Worm (Caenorhabditis elegans) whole organism, mixed stage, embryonic: Measurements from ENCODE around the gene tsn-1.

Experiments used
- bed-3 ChIP-seq: fragments of 200-800 bp; sonication (Bioruptor generic); optimal IDR thresholded peaks from 3 replicates; lab custom pipeline; 2018; ENCODE audit warnings: mild to moderate bottlenecking, missing genetic modification characterization, moderate library complexity, missing compliant biosample characterization
- blmp-1 ChIP-seq: fragments of 150-350 bp; optimal IDR thresholded peaks from 2 replicates; lab custom pipeline; 2014; ENCODE audit warnings: missing biosample characterization, missing genetic modification characterization
- ceh-39 ChIP-seq: fragments of 150-350 bp; optimal IDR thresholded peaks from 2 replicates; lab custom pipeline; 2014; ENCODE audit warnings: missing biosample characterization, missing genetic modification characterization
- ceh-43 ChIP-seq: fragments of 200-800 bp; sonication (Bioruptor generic); optimal IDR thresholded peaks from 2 replicates; lab custom pipeline; 2018; ENCODE audit warnings: mild to moderate bottlenecking, missing genetic modification characterization, moderate library complexity, missing compliant biosample characterization
- ces-1 ChIP-seq: fragments of 150-350 bp; optimal IDR thresholded peaks from 2 replicates; lab custom pipeline; 2014; ENCODE audit warnings: missing biosample characterization, missing genetic modification reagents, missing genetic modification characterization
- cnd-1 ChIP-seq: fragments of 200-800 bp; sonication (Bioruptor generic); optimal IDR thresholded peaks from 2 replicates; lab custom pipeline; 2018; ENCODE audit warnings: mild to moderate bottlenecking, missing genetic modification characterization, missing compliant biosample characterization
- drap-1 ChIP-seq: fragments of 200-800 bp; sonication (Bioruptor generic); optimal IDR thresholded peaks from 3 replicates; lab custom pipeline; 2018; ENCODE audit warnings: mild to moderate bottlenecking, missing genetic modification characterization, missing compliant biosample characterization
- elt-1 ChIP-seq: sonication (generic microtip); optimal IDR thresholded peaks from 2 replicates; lab custom pipeline; 2017; ENCODE audit warnings: missing genetic modification characterization, mild to moderate bottlenecking, missing compliant biosample characterization, antibody characterized with exemption, moderate library complexity, borderline replicate concordance; ENCODE audit not compliant: insufficient read depth
- elt-3 ChIP-seq: fragments of 150-350 bp; optimal IDR thresholded peaks from 2 replicates; lab custom pipeline; 2014; ENCODE audit warnings: missing biosample characterization, missing genetic modification characterization
- flh-1 ChIP-seq: fragments of 200-800 bp; sonication (Bioruptor generic); optimal IDR thresholded peaks from 2 replicates; lab custom pipeline; 2018; ENCODE audit warnings: mild to moderate bottlenecking, missing genetic modification characterization, moderate library complexity, missing compliant biosample characterization
- ham-2 ChIP-seq: fragments of 200-800 bp; sonication (Bioruptor generic); optimal IDR thresholded peaks from 2 replicates; lab custom pipeline; 2018; ENCODE audit warnings: mild to moderate bottlenecking, missing genetic modification characterization, missing compliant biosample characterization
- hlh-1 ChIP-seq: fragments of 150-350 bp; optimal IDR thresholded peaks from 2 replicates; lab custom pipeline; 2014; ENCODE audit warnings: missing biosample characterization, missing genetic modification reagents, missing genetic modification characterization
- lin-32 ChIP-seq: fragments of 200-800 bp; sonication (Bioruptor generic); optimal IDR thresholded peaks from 2 replicates; lab custom pipeline; 2018; ENCODE audit warnings: mild to moderate bottlenecking, missing genetic modification characterization, missing compliant biosample characterization
- lsy-2 ChIP-seq: fragments of 150-350 bp; optimal IDR thresholded peaks from 2 replicates; lab custom pipeline; 2014; ENCODE audit warnings: missing biosample characterization, missing genetic modification characterization
- mep-1 ChIP-seq: fragments of 150-350 bp; optimal IDR thresholded peaks from 2 replicates; lab custom pipeline; 2017; ENCODE audit warnings: missing biosample characterization, missing genetic modification reagents, missing genetic modification characterization, inconsistent platforms
- nhr-12 ChIP-seq: fragments of 150-350 bp; optimal IDR thresholded peaks from 2 replicates; lab custom pipeline; 2014; ENCODE audit warnings: missing biosample characterization, missing genetic modification characterization
- nhr-2 ChIP-seq: fragments of 150-350 bp; optimal IDR thresholded peaks from 2 replicates; lab custom pipeline; 2014; ENCODE audit warnings: missing biosample characterization, missing genetic modification characterization
- nhr-28 ChIP-seq: fragments of 150-350 bp; optimal IDR thresholded peaks from 2 replicates; lab custom pipeline; 2014; ENCODE audit warnings: missing biosample characterization, missing genetic modification characterization
- nhr-76 ChIP-seq: sonication (generic microtip); optimal IDR thresholded peaks from 2 replicates; lab custom pipeline; 2017; ENCODE audit warnings: missing biosample characterization, missing genetic modification characterization
- sem-2 ChIP-seq: fragments of 200-800 bp; sonication (Bioruptor generic); optimal IDR thresholded peaks from 2 replicates; lab custom pipeline; 2018; ENCODE audit warnings: mild to moderate bottlenecking, missing genetic modification characterization, missing compliant biosample characterization
- snpc-4 ChIP-seq: fragments of 150-350 bp; optimal IDR thresholded peaks from 2 replicates; lab custom pipeline; 2014; ENCODE audit warnings: missing biosample characterization, missing genetic modification characterization
- sptf-1 ChIP-seq: sonication (generic microtip); optimal IDR thresholded peaks from 2 replicates; lab custom pipeline; 2017; ENCODE audit warnings: mild to moderate bottlenecking, missing genetic modification characterization, moderate library complexity, missing compliant biosample characterization
- tbx-8 ChIP-seq: fragments of 200-800 bp; sonication (Bioruptor generic); optimal IDR thresholded peaks from 2 replicates; lab custom pipeline; 2018; ENCODE audit warnings: mild to moderate bottlenecking, missing genetic modification characterization, moderate library complexity, missing compliant biosample characterization
- unc-120 ChIP-seq: sonication (generic microtip); optimal IDR thresholded peaks from 2 replicates; lab custom pipeline; 2017; ENCODE audit warnings: missing genetic modification characterization, missing compliant biosample characterization; ENCODE audit not compliant: poor library complexity, severe bottlenecking
- unc-39 ChIP-seq: fragments of 150-350 bp; optimal IDR thresholded peaks from 2 replicates; lab custom pipeline; 2014; ENCODE audit warnings: missing biosample characterization, missing genetic modification characterization
- unc-62 ChIP-seq: fragments of 150-350 bp; optimal IDR thresholded peaks from 2 replicates; lab custom pipeline; 2014; ENCODE audit warnings: missing biosample characterization, missing genetic modification reagents, missing genetic modification characterization
- zip-8 ChIP-seq: fragments of 150-350 bp; optimal IDR thresholded peaks from 2 replicates; lab custom pipeline; 2014; ENCODE audit warnings: missing biosample characterization, missing genetic modification characterization

The tsn-1 gene

DNA sequence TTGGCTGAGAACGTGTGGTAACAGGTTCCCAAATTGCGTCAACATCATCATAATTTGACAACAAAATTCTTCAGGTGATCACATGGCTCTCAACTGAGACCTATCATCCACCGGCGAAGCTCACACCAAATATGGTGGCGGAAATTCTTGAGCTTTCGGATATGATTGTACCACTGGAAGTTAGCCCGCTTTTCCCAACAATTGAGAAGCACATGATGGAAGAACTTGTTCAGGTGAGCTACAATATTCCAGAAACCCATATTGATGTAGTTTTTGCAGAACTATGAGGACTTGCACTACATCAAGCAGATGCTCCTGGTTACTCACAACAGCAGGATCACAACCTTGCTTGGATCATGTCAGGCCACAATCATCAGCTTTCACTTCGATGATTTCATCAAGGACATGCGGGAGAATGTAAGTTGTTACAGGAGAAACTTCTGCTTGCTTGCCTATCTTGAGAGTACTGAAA, 45.7 kb downstream of the tsn-1 start, which contains the start of gene F41C3.1:
Gene F41C3.1, plus strand, starts transcription at position 51 of the 472 bp plus-strand sequence.
- TF ChIP-seq bed-3 (GFP tag; lab: Kevin White, UChicago): no peak
- TF ChIP-seq ham-2 (GFP tag; lab: Kevin White, UChicago): no peak
- no peak for TF ChIP-seq nhr-12 (tag; lab: Kevin White, UChicago)
- TF ChIP-seq ceh-43 (GFP tag; lab: Kevin White, UChicago): no peak
- TF ChIP-seq nhr-76 (tag; lab: Kevin White, UChicago): no peak
- no peak for TF ChIP-seq lsy-2 (tag; lab: Kevin White, UChicago)
- TF ChIP-seq drap-1: no peak
- TF ChIP-seq unc-62 (GFP tag; lab: Kevin White, UChicago): no peak
- TF ChIP-seq nhr-28: no peak
- TF ChIP-seq elt-3: no peak
- no peak for TF ChIP-seq hlh-1 (tag; lab: Kevin White, UChicago)
- no peak for TF ChIP-seq mep-1 (tag; lab: Kevin White, UChicago)
- TF ChIP-seq nhr-2 (tag; lab: Kevin White, UChicago): no peak
- TF ChIP-seq sem-2 (GFP tag; lab: Kevin White, UChicago): no peak
- TF ChIP-seq zip-8 (tag; lab: Kevin White, UChicago): no peak
- no peak for TF ChIP-seq elt-1 (tag; lab: Kevin White, UChicago)
- no peak for TF ChIP-seq sptf-1 (tag; lab: Kevin White, UChicago)
- TF ChIP-seq lin-32 (GFP tag; lab: Kevin White, UChicago): no peak
- TF ChIP-seq ces-1 (GFP tag; lab: Kevin White, UChicago): no peak

DNA sequence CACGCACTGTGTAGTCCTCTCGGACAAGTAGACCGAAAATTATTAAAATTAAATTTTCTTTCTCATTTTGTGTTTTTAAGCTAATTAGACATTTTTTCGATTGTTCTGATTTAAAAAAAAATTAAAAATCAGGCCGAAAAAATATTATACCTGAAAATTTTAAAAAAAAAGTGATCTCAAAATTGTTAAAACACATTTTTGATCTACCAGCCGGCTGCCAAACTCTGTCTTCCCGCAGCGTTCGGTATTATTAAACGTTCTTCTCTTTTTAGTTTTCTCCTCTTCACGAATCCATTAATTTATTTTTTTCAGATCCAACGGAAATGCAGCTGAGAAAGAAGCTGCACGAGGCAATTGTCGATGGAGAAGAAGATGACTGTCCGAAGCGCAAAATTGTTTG, 46.5 kb downstream of the tsn-1 start, which contains the start of gene C27D9.1:
Gene C27D9.1, plus strand, starts transcription at position 281 of the 400 bp plus-strand sequence.
- TF ChIP-seq tbx-8 (no peak), elt-1 (tag; lab: Kevin White, UChicago) (no peak), snpc-4 (tag; lab: Kevin White, UChicago) (no peak), bed-3 (GFP tag; lab: Kevin White, UChicago) (no peak)

ce11 chrII:4755654-4756053, 49.0 kb downstream of the tsn-1 start:
- TF ChIP-seq lin-32 (GFP tag; lab: Kevin White, UChicago): no peak
- no peak for TF ChIP-seq lsy-2 (tag; lab: Kevin White, UChicago)

DNA sequence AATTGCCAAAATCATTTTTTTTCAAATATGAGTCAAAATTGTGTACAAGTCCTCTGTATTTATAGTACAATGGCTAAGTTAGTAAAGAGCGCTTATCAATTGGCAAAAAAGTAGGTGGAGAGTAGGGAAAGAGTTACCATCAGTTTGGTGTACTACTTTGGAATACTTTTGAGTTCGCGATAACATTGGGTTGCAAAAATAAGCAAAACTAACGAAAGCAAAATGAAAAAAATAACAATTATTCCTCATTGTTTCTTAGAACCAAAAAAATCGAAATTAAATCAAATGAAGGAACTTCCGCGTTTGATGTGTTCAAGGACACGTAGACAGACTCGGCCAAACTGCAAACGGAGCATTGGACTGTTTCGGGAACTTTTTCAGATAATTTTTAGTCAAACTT, 50.1 kb downstream of the tsn-1 start, which contains the start of gene C27D9.2:
Gene C27D9.2, minus strand, starts transcription at position 101 of the 400 bp plus-strand sequence.
- TF ChIP-seq elt-3 (no peak), ceh-43 (GFP tag; lab: Kevin White, UChicago) (no peak), flh-1 (GFP tag; lab: Kevin White, UChicago) (no peak), bed-3 (GFP tag; lab: Kevin White, UChicago) (no peak), nhr-2 (tag; lab: Kevin White, UChicago) (no peak), ham-2 (GFP tag; lab: Kevin White, UChicago) (no peak), sem-2 (GFP tag; lab: Kevin White, UChicago) (no peak), sptf-1 (tag; lab: Kevin White, UChicago) (no peak), drap-1 (no peak), nhr-28 (no peak), unc-120 (tag; lab: Kevin White, UChicago) (no peak), zip-8 (tag; lab: Kevin White, UChicago) (no peak), hlh-1 (tag; lab: Kevin White, UChicago) (no peak), cnd-1 (tag; lab: Kevin White, UChicago) (no peak), lsy-2 (tag; lab: Kevin White, UChicago) (no peak), lin-32 (GFP tag; lab: Kevin White, UChicago) (no peak), unc-62 (GFP tag; lab: Kevin White, UChicago) (no peak), blmp-1 (tag; lab: Kevin White, UChicago) (no peak), unc-39 (tag; lab: Kevin White, UChicago) (no peak)
- TF ChIP-seq, all 35 proteins: peak for 0

DNA sequence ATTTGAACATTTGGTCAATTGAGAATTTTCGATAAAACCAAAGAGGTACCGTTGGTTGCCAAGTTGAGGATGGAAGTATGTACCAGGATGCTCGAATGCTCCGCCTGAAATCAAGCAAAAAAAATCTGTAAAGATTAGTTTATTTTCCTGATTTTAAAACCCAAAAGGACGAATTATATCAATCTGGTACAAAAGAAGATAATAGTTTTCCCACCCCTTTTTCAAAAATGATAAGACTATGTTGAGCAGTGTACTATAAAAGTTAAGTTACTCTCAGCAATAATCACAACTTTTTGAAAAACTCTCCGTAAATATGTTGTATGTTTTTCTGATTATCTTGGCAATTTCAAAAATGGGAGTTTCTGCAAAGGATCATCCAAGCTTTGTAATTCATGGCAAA, 51.8 kb downstream of the tsn-1 start, which contains the start of gene F26G1.3:
Gene F26G1.3, plus strand, starts transcription at position 301 of the 400 bp plus-strand sequence.
- TF ChIP-seq ceh-39 (tag; lab: Kevin White, UChicago) (no peak), unc-62 (GFP tag; lab: Kevin White, UChicago) (no peak), drap-1 (no peak), sem-2 (GFP tag; lab: Kevin White, UChicago) (no peak), lsy-2 (tag; lab: Kevin White, UChicago) (no peak), elt-3 (no peak), lin-32 (GFP tag; lab: Kevin White, UChicago) (no peak)
